Worm (Caenorhabditis elegans) whole organism, L4 larva: ENCODE measurements around the gene srlf-33.

ENCODE experiments used
- F10B5.3 ChIP-seq: sonication (generic microtip); optimal IDR thresholded peaks from 2 replicates; lab custom pipeline; 2016; ENCODE audit warnings: mild to moderate bottlenecking, missing genetic modification characterization, missing compliant biosample characterization
- F37D6.2 ChIP-seq: sonication (generic microtip); optimal IDR thresholded peaks from 2 replicates; lab custom pipeline; 2016; ENCODE audit warnings: mild to moderate bottlenecking, missing genetic modification characterization, missing compliant biosample characterization
- F49E8.2 ChIP-seq: sonication (generic microtip); optimal IDR thresholded peaks from 2 replicates; lab custom pipeline; 2016; ENCODE audit warnings: missing compliant biosample characterization, mild to moderate bottlenecking, missing genetic modification characterization, borderline replicate concordance
- T20F7.1 ChIP-seq: fragments of 200-800 bp; sonication (Bioruptor generic); optimal IDR thresholded peaks from 2 replicates; lab custom pipeline; 2018; ENCODE audit warnings: mild to moderate bottlenecking, missing genetic modification characterization, missing compliant biosample characterization
- T26A8.4 ChIP-seq: fragments of 200-800 bp; sonication (Bioruptor generic); IDR thresholded peaks from 2 replicates; pipeline ENCODE4 v1.3.6; 2022; ENCODE audit warnings: missing genetic modification characterization, missing compliant biosample characterization
- Y48G9A.11 ChIP-seq: fragments of 200-800 bp; sonication (Bioruptor generic); IDR thresholded peaks from 2 replicates; pipeline ENCODE4 v1.3.6; 2022; ENCODE audit warnings: missing genetic modification reagents, missing genetic modification characterization, missing compliant biosample characterization
- Y5F2A.4 ChIP-seq: fragments of 200-800 bp; sonication (Bioruptor generic); optimal IDR thresholded peaks from 2 replicates; lab custom pipeline; 2018; ENCODE audit warnings: mild to moderate bottlenecking, missing genetic modification characterization, missing compliant biosample characterization
- ZK546.5 ChIP-seq, 2 experiments: sonication (generic microtip); optimal IDR thresholded peaks; 2 replicates each; lab custom pipeline; 2017; ENCODE audit warnings: missing biosample characterization in 2 of 2, missing genetic modification characterization in 2 of 2
- aha-1 ChIP-seq: fragments of 150-350 bp; peaks from one replicate; lab custom pipeline; 2014; ENCODE audit warnings: missing biosample characterization, missing genetic modification characterization
- ama-1 ChIP-seq: fragments of 150-350 bp; optimal IDR thresholded peaks from 2 replicates; lab custom pipeline; 2014; ENCODE audit warnings: inconsistent platforms, mixed read lengths
- arid-1 ChIP-seq: fragments of 200-800 bp; sonication (Bioruptor generic); conservative IDR thresholded peaks from 2 replicates; pipeline ENCODE4 v1.3.6; 2022; ENCODE audit warnings: missing genetic modification reagents, missing genetic modification characterization, missing compliant biosample characterization
- ceh-32 ChIP-seq: sonication (generic microtip); optimal IDR thresholded peaks from 2 replicates; lab custom pipeline; 2016; ENCODE audit warnings: mild to moderate bottlenecking, missing genetic modification characterization, missing compliant biosample characterization; ENCODE audit not compliant: poor library complexity
- daf-16 ChIP-seq, 3 experiments: sonication (generic microtip); optimal IDR thresholded peaks; 2 replicates each; lab custom pipeline; 2016 to 2017; ENCODE audit warnings: missing genetic modification characterization in 3 of 3, missing genetic modification reagents in 3 of 3, mild to moderate bottlenecking in 2 of 3, missing compliant biosample characterization in 2 of 3, missing biosample characterization in 1 of 3, moderate library complexity in 1 of 3
- daf-19 ChIP-seq: fragments of 200-800 bp; sonication (Bioruptor generic); conservative IDR thresholded peaks from 2 replicates; pipeline ENCODE4 v1.3.6; 2022; ENCODE audit warnings: missing genetic modification characterization, missing compliant biosample characterization
- dve-1 ChIP-seq: sonication (generic microtip); optimal IDR thresholded peaks from 2 replicates; lab custom pipeline; 2017; ENCODE audit warnings: antibody characterized with exemption, mild to moderate bottlenecking, missing genetic modification characterization, missing compliant biosample characterization; ENCODE audit not compliant: insufficient read depth
- egl-27 ChIP-seq: sonication (generic microtip); optimal IDR thresholded peaks from 3 replicates; lab custom pipeline; 2017; ENCODE audit warnings: missing biosample characterization, missing genetic modification reagents, missing genetic modification characterization
- fkh-10 ChIP-seq: fragments of 150-350 bp; optimal IDR thresholded peaks from 2 replicates; lab custom pipeline; 2014; ENCODE audit warnings: missing biosample characterization, missing genetic modification reagents, missing genetic modification characterization
- gei-8 ChIP-seq: fragments of 200-800 bp; sonication (Bioruptor generic); optimal IDR thresholded peaks from 2 replicates; lab custom pipeline; 2018; ENCODE audit warnings: mild to moderate bottlenecking, missing genetic modification characterization, missing compliant biosample characterization
- hif-1 ChIP-seq, 2 experiments: sonication (generic microtip); optimal IDR thresholded peaks; 2 replicates each; lab custom pipeline; 2016 to 2017; ENCODE audit warnings: missing compliant biosample characterization in 2 of 2, missing genetic modification characterization in 2 of 2, missing genetic modification reagents in 2 of 2, missing genotype in 2 of 2, mild to moderate bottlenecking in 1 of 2
- hlh-11 ChIP-seq: fragments of 200-800 bp; sonication (Bioruptor generic); optimal IDR thresholded peaks from 2 replicates; lab custom pipeline; 2018; ENCODE audit warnings: mild to moderate bottlenecking, missing genetic modification characterization, missing compliant biosample characterization
- hlh-30 ChIP-seq: sonication (generic microtip); optimal IDR thresholded peaks from 2 replicates; lab custom pipeline; 2017; ENCODE audit warnings: antibody characterized with exemption, mild to moderate bottlenecking, missing genetic modification characterization, missing compliant biosample characterization; ENCODE audit not compliant: insufficient read depth
- jun-1 ChIP-seq: fragments of 150-350 bp; optimal IDR thresholded peaks from 2 replicates; lab custom pipeline; 2014; ENCODE audit warnings: missing biosample characterization, missing genetic modification reagents, missing genetic modification characterization
- lin-1 ChIP-seq: fragments of 200-800 bp; sonication (Bioruptor generic); IDR thresholded peaks from 2 replicates; pipeline ENCODE4 v1.3.6; 2022; ENCODE audit warnings: missing genetic modification reagents, missing genetic modification characterization, missing compliant biosample characterization
- lin-13 ChIP-seq: fragments of 150-350 bp; optimal IDR thresholded peaks from 2 replicates; lab custom pipeline; 2014; ENCODE audit warnings: missing biosample characterization, missing genetic modification reagents, missing genetic modification characterization
- lin-15B ChIP-seq: fragments of 150-350 bp; sonication (generic microtip); optimal IDR thresholded peaks from 3 replicates; lab custom pipeline; 2014; ENCODE audit warnings: missing biosample characterization, missing genetic modification characterization
- mes-2 ChIP-seq: sonication (generic microtip); optimal IDR thresholded peaks from 2 replicates; lab custom pipeline; 2016; ENCODE audit warnings: missing genotype, mild to moderate bottlenecking, missing genetic modification characterization, missing compliant biosample characterization; ENCODE audit not compliant: poor library complexity, severe bottlenecking
- mxl-2 ChIP-seq: fragments of 200-800 bp; sonication (Bioruptor generic); conservative IDR thresholded peaks from 2 replicates; pipeline ENCODE4 v1.3.6; 2022; ENCODE audit warnings: missing genetic modification reagents, missing genetic modification characterization, missing compliant biosample characterization
- mxl-3 ChIP-seq: fragments of 200-800 bp; sonication (Bioruptor generic); optimal IDR thresholded peaks from 2 replicates; lab custom pipeline; 2018; ENCODE audit warnings: mild to moderate bottlenecking, missing genetic modification characterization, missing compliant biosample characterization
- nhr-102 ChIP-seq: sonication (generic microtip); optimal IDR thresholded peaks from 2 replicates; lab custom pipeline; 2016; ENCODE audit warnings: mild to moderate bottlenecking, missing genetic modification characterization, moderate library complexity, missing compliant biosample characterization
- nhr-11 ChIP-seq: fragments of 150-350 bp; optimal IDR thresholded peaks from 2 replicates; lab custom pipeline; 2014; ENCODE audit warnings: missing biosample characterization, missing genetic modification characterization
- nhr-111 ChIP-seq: fragments of 200-800 bp; sonication (Bioruptor generic); optimal IDR thresholded peaks from 2 replicates; lab custom pipeline; 2018; ENCODE audit warnings: mild to moderate bottlenecking, missing genetic modification characterization, missing compliant biosample characterization
- nhr-28 ChIP-seq: fragments of 150-350 bp; optimal IDR thresholded peaks from 2 replicates; lab custom pipeline; 2014; ENCODE audit warnings: missing biosample characterization, missing genetic modification characterization
- nhr-48 ChIP-seq: sonication (generic microtip); optimal IDR thresholded peaks from 2 replicates; lab custom pipeline; 2016; ENCODE audit warnings: mild to moderate bottlenecking, missing genetic modification characterization, missing compliant biosample characterization
- nhr-6 ChIP-seq: fragments of 150-350 bp; optimal IDR thresholded peaks from 2 replicates; lab custom pipeline; 2014; ENCODE audit warnings: missing biosample characterization, missing genetic modification characterization
- nhr-77 ChIP-seq: fragments of 150-350 bp; optimal IDR thresholded peaks from 2 replicates; lab custom pipeline; 2014; ENCODE audit warnings: missing biosample characterization, missing genetic modification characterization
- rbr-2 ChIP-seq: sonication (generic microtip); optimal IDR thresholded peaks from 2 replicates; lab custom pipeline; 2016; ENCODE audit warnings: missing genotype, missing genetic modification characterization, missing compliant biosample characterization
- skn-1 ChIP-seq: fragments of 150-350 bp; optimal IDR thresholded peaks from 2 replicates; lab custom pipeline; 2014; ENCODE audit warnings: missing biosample characterization, missing genetic modification characterization
- snpc-1.2 ChIP-seq: fragments of 200-800 bp; sonication (Bioruptor generic); IDR thresholded peaks from 2 replicates; pipeline ENCODE4 v1.3.6; 2022; ENCODE audit warnings: missing genetic modification reagents, missing genetic modification characterization, missing compliant biosample characterization
- unc-62 ChIP-seq, 3 experiments: fragments of 150-350 bp in 1 of 3; sonication (generic microtip); optimal IDR thresholded peaks in 2 of 3; peaks in 1 of 3; 1 replicate in 1 of 3; 2 replicates in 2 of 3; lab custom pipeline; 2014 to 2017; ENCODE audit warnings: missing biosample characterization in 3 of 3, missing genetic modification characterization in 3 of 3, missing genetic modification reagents in 3 of 3, missing genotype in 1 of 3
- zfp-3 ChIP-seq: fragments of 200-800 bp; sonication (Bioruptor generic); conservative IDR thresholded peaks from 2 replicates; pipeline ENCODE4 v1.3.6; 2022; ENCODE audit warnings: missing genetic modification reagents, missing genetic modification characterization, missing compliant biosample characterization

srlf-33 gene

DNA sequence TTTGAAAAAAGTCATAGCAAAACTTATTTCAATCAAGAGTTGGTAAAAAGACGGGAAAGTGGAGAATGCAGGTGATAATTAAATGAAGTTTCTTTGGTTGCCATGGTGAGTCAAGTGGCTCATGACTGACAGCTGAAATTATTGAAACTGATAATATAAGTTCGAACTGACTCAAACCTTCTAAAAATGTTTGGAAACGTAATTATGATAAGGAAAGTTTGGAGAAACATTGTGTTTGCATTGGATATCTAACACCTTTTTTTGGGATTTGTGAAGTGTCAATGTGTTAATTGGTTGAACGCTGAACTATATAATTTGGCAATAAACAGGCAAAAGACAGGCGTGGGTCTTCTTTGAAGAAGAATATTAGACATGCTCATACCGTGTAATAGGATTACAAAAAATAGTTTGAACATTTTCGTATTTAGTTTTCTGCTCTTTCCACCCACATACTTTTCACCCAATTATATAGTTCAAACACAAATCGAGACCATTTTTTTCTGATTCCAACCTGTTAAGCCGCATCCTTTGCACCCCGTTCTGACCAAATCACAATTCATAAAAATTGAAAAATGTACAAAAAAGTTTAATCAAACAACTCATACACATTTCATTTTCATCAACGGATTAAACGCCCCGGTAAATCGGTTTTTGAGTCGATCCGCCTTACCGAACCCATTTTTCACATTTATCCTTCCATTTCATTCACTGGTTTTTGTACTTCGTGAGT lies at the start of gene srlf-33, which contains the start of gene srlf-32:
Gene srlf-33 (minus strand): TSS at position 101 of the 730 bp plus-strand sequence.
Gene srlf-32 (plus strand): TSS at position 680 of the 730 bp plus-strand sequence.
- TF ChIP-seq F37D6.2 (tag; lab: Kevin White, UChicago) (no peak), aha-1 (peak; percentile 63)

DNA sequence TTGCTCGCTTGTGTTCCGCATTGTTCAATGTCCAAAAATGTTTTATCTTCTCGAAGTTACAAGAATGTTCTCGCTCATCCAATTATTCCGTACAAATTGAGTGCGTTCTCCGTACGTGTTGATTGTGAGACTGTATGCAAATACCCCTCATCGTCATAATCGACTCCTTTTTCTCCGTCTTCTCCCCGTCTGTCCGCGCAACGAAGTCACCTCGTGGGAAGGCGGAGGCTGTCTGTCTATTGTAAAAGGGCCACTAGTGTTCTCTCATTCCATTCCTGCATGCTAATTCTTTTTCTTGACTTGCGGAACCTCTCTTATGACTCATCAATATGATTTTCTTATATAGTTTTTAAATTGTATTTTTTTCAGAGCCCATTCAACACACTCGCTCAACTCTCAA lies 44.9 kb upstream of the srlf-33 start, which contains the start of gene ZK829.9:
Gene ZK829.9 (plus strand): TSS at position 364 of the 400 bp plus-strand sequence.
- TF ChIP-seq Y48G9A.11 (no peak), gei-8 (no peak), ZK546.5 (tag; optimal IDR thresholded peaks at IDR 0.05; lab: Kevin White, UChicago) (no peak), mxl-2 (GFP tag; lab: Robert Waterston, UW) (no peak), nhr-111 (no peak), mxl-3 (no peak), lin-13 (GFP tag; lab: Kevin White, UChicago) (no peak), nhr-102 (tag; lab: Kevin White, UChicago) (no peak), ama-1 (lab: Kevin White, UChicago) (no peak), snpc-1.2 (no peak), F49E8.2 (tag; lab: Kevin White, UChicago) (no peak), arid-1 (no peak), T26A8.4 (GFP tag; lab: Robert Waterston, UW) (no peak), nhr-6 (tag; lab: Kevin White, UChicago) (no peak), lin-1 (GFP tag; lab: Robert Waterston, UW) (no peak), aha-1 (no peak)

DNA sequence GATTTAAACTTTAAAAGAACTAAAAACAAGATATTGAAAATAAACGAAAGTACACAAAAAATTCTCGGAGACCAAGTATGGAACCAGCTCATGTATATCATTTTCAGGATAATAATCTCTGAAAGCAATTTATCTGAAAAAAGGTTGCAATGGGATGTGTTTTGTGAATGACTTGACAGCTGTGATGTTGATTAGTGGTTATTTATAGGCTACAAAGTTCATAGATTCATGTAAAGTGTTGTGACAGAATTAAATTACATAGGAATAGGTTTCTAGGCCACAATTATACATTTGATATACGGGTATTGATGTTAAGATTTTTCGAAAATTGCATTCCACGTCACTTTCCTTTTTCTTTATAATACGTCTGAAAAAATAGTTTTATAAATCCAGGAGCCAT lies 40.1 kb upstream of the srlf-33 start, which contains the start of gene srj-1:
Gene srj-1 (minus strand): TSS at position 101 of the 400 bp plus-strand sequence.
- no peak for TF ChIP-seq egl-27 (tag; lab: Kevin White, UChicago)
- TF ChIP-seq nhr-11 = peak; percentile 55
- TF ChIP-seq hif-1 (tag; optimal IDR thresholded peaks at IDR 0.05; lab: Kevin White, UChicago) = no peak
- TF ChIP-seq unc-62 (GFP tag; optimal IDR thresholded peaks at IDR 0.05 in 1 of 2; lab: Kevin White, UChicago) = peak in 1 of 2 experiments; percentile 33
- TF ChIP-seq unc-62 (tag; optimal IDR thresholded peaks at IDR 0.05; lab: Kevin White, UChicago) = no peak

DNA sequence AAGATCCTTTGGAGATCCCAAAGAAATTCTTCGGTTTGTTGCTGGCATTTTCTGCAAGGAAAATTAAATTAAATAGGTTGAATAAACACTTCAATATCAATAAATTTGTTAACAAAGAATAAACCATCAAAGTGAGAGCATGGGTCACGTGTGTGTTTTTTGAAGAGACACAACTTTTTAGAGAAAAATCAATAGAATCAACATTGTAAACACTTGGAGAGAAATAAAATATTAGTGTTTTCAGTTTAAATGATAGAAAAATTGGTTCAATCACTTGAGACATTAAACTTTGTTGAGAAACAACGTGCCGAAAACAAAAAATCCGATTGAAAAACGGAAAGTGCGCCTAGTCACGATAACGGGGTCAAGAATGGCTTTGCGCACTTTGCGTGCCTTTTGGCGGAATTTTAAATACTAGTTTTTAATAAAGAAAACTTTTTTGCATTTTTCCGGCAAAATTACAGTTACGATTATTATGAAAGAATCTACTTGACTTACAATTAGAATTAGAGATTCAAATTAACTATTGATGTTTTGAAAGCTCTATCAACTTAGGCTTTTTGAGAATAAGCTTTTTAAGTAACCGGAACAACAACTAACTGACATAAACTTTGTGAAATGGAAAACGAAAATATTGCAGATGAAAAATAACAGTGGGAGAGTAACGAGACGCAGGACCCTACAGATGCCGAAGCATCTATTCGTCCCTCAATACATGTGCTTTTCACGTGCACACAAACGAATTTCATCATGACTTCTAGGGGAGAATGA lies 36.4 kb upstream of the srlf-33 start, which contains the start of gene ZK829.7:
Gene ZK829.7 (minus strand): TSS at position 51 of the 771 bp plus-strand sequence.
- TF ChIP-seq nhr-102 (tag; lab: Kevin White, UChicago) (peak; percentile 53), hlh-11 (tag; lab: Kevin White, UChicago) (peak; percentile 54), T26A8.4 (GFP tag; lab: Robert Waterston, UW) (peak; percentile 52; the same call in 1 of the 2 replicates), hif-1 (tag; optimal IDR thresholded peaks at IDR 0.05; lab: Kevin White, UChicago) (peak; percentile 3 to 80), ceh-32 (tag; lab: Kevin White, UChicago) (peak; percentile 11), daf-16 (GFP tag; optimal IDR thresholded peaks at IDR 0.05; lab: Kevin White, UChicago) (peak in 1 of 2 experiments; percentile 62), daf-16 (tag; optimal IDR thresholded peaks at IDR 0.05; lab: Kevin White, UChicago) (no peak), dve-1 (peak; percentile 49), nhr-48 (tag; lab: Kevin White, UChicago) (peak; percentile 53), mes-2 (tag; lab: Kevin White, UChicago) (no peak), daf-19 (GFP tag; lab: Robert Waterston, UW) (no peak), F10B5.3 (peak; percentile 12), skn-1 (no peak), mxl-2 (GFP tag; lab: Robert Waterston, UW) (peak; percentile 99), nhr-77 (peak; percentile 13), fkh-10 (GFP tag; lab: Kevin White, UChicago) (peak; percentile 41), jun-1 (tag; lab: Kevin White, UChicago) (peak; percentile 44), nhr-28 (tag; lab: Kevin White, UChicago) (peak; percentile 57), lin-15B (no peak), nhr-6 (tag; lab: Kevin White, UChicago) (peak; percentile 4), T20F7.1 (GFP tag; lab: Kevin White, UChicago) (peak; percentile 55), hlh-30 (tag; lab: Kevin White, UChicago) (peak; percentile 55), snpc-1.2 (peak; percentile 77), zfp-3 (GFP tag; lab: Robert Waterston, UW) (no peak), F37D6.2 (tag; lab: Kevin White, UChicago) (peak; percentile 43), Y5F2A.4 (GFP tag; lab: Kevin White, UChicago) (no peak), rbr-2 (tag; lab: Kevin White, UChicago) (peak; percentile 71), egl-27 (tag; lab: Kevin White, UChicago) (no peak)
